Fruit fly (Drosophila melanogaster): ENCODE data around the gene Tmf.

dm6 chrX:6832584-6832983, 11.6 kb upstream of the Tmf start, which contains the start of gene mAChR-C:
- TF ChIP-seq Dll (optimal IDR thresholded peaks at IDR 0.05) (no peak), usp (GFP tag; optimal IDR thresholded peaks at IDR 0.05) (no peak)
